Worm (Caenorhabditis elegans) whole organism, young adult: ENCODE measurements around the gene fbxb-24.

Experiments
- B0019.2 ChIP-seq: fragments of 200-800 bp; sonication (Bioruptor generic); conservative IDR thresholded peaks from 2 replicates; pipeline ENCODE4 v1.3.6; 2022; ENCODE audit warnings: missing genetic modification reagents, missing genetic modification characterization, missing compliant biosample characterization
- F22D6.2 ChIP-seq: sonication (generic microtip); optimal IDR thresholded peaks from 2 replicates; lab custom pipeline; 2016; ENCODE audit warnings: mild to moderate bottlenecking, missing genetic modification characterization, missing compliant biosample characterization
- F39B2.1 ChIP-seq: fragments of 200-800 bp; sonication (Bioruptor generic); IDR thresholded peaks from 2 replicates; pipeline ENCODE4 v1.3.6; 2022; ENCODE audit warnings: missing genetic modification reagents, missing genetic modification characterization, missing compliant biosample characterization
- K11D2.4 ChIP-seq: fragments of 200-800 bp; sonication (Bioruptor generic); IDR thresholded peaks from 2 replicates; pipeline ENCODE4 v1.3.6; 2022; ENCODE audit warnings: missing genetic modification reagents, missing genetic modification characterization, missing compliant biosample characterization
- K12H6.12 ChIP-seq: fragments of 200-800 bp; sonication (Bioruptor generic); optimal IDR thresholded peaks from 2 replicates; lab custom pipeline; 2018; ENCODE audit warnings: mild to moderate bottlenecking, missing genetic modification characterization, missing compliant biosample characterization
- Y53F4B.3 ChIP-seq: fragments of 200-800 bp; sonication (Bioruptor generic); IDR thresholded peaks from 2 replicates; pipeline ENCODE4 v1.3.6; 2022; ENCODE audit warnings: missing genetic modification reagents, missing genetic modification characterization, missing compliant biosample characterization
- Y53G8AR.9 ChIP-seq: fragments of 200-800 bp; sonication (Bioruptor generic); conservative IDR thresholded peaks from 2 replicates; pipeline ENCODE4 v1.3.6; 2022; ENCODE audit warnings: missing genetic modification reagents, missing genetic modification characterization, missing compliant biosample characterization
- Y67H2A.10 ChIP-seq: fragments of 200-800 bp; sonication (Bioruptor generic); conservative IDR thresholded peaks from 2 replicates; pipeline ENCODE4 v1.3.6; 2022; ENCODE audit warnings: missing genetic modification reagents, missing genetic modification characterization, missing compliant biosample characterization
- aptf-2 ChIP-seq: fragments of 200-800 bp; sonication (Bioruptor generic); conservative IDR thresholded peaks from 2 replicates; pipeline ENCODE4 v1.3.6; 2022; ENCODE audit warnings: missing genetic modification reagents, missing genetic modification characterization, missing compliant biosample characterization
- attf-3 ChIP-seq: fragments of 200-800 bp; sonication (Bioruptor generic); conservative IDR thresholded peaks from 2 replicates; pipeline ENCODE4 v1.3.6; 2022; ENCODE audit warnings: missing genetic modification reagents, missing genetic modification characterization, missing compliant biosample characterization
- bed-1 ChIP-seq: fragments of 200-800 bp; sonication (Bioruptor generic); IDR thresholded peaks from 2 replicates; pipeline ENCODE4 v1.3.6; 2022; ENCODE audit warnings: missing genetic modification reagents, missing genetic modification characterization, missing compliant biosample characterization
- bed-2 ChIP-seq: fragments of 200-800 bp; sonication (Bioruptor generic); IDR thresholded peaks from 2 replicates; pipeline ENCODE4 v1.3.6; 2022; ENCODE audit warnings: missing genetic modification reagents, missing genetic modification characterization, missing compliant biosample characterization
- cebp-1 ChIP-seq, 2 experiments: fragments of 200-800 bp in 1 of 2; sonication (Bioruptor generic) in 1 of 2; sonication (generic microtip) in 1 of 2; IDR thresholded peaks in 1 of 2; optimal IDR thresholded peaks in 1 of 2; 2 replicates each; pipeline versions ENCODE4 v1.3.6 to Lab custom; 2017 to 2022; ENCODE audit warnings: missing compliant biosample characterization in 2 of 2, missing genetic modification characterization in 2 of 2, mild to moderate bottlenecking in 1 of 2, missing genetic modification reagents in 1 of 2, moderate library complexity in 1 of 2
- cebp-2 ChIP-seq: fragments of 200-800 bp; sonication (Bioruptor generic); IDR thresholded peaks from 2 replicates; pipeline ENCODE4 v1.3.6; 2022; ENCODE audit warnings: missing genetic modification characterization, missing compliant biosample characterization
- ceh-100 ChIP-seq: fragments of 200-800 bp; sonication (Bioruptor generic); IDR thresholded peaks from 2 replicates; pipeline ENCODE4 v1.3.6; 2022; ENCODE audit warnings: missing genetic modification reagents, missing genetic modification characterization, missing compliant biosample characterization
- ceh-27 ChIP-seq: fragments of 200-800 bp; sonication (Bioruptor generic); optimal IDR thresholded peaks from 2 replicates; lab custom pipeline; 2018; ENCODE audit warnings: mild to moderate bottlenecking, missing genetic modification characterization, moderate library complexity, missing compliant biosample characterization
- ceh-40 ChIP-seq: fragments of 200-800 bp; sonication (Bioruptor generic); IDR thresholded peaks from 2 replicates; pipeline ENCODE4 v1.3.6; 2022; ENCODE audit warnings: missing genetic modification characterization, missing compliant biosample characterization
- chd-7 ChIP-seq: sonication (generic microtip); optimal IDR thresholded peaks from 2 replicates; lab custom pipeline; 2016; ENCODE audit warnings: mild to moderate bottlenecking, missing genetic modification characterization, moderate library complexity, missing compliant biosample characterization
- die-1 ChIP-seq: sonication (generic microtip); optimal IDR thresholded peaks from 2 replicates; lab custom pipeline; 2016; ENCODE audit warnings: missing genotype, mild to moderate bottlenecking, missing genetic modification characterization, missing compliant biosample characterization
- dox-1 ChIP-seq: fragments of 200-800 bp; sonication (Bioruptor generic); IDR thresholded peaks from 2 replicates; pipeline ENCODE4 v1.3.6; 2022; ENCODE audit warnings: missing genetic modification reagents, missing genetic modification characterization, missing compliant biosample characterization
- efl-1 ChIP-seq: fragments of 150-350 bp; optimal IDR thresholded peaks from 2 replicates; lab custom pipeline; 2014; ENCODE audit warnings: missing biosample characterization, missing genetic modification reagents, missing genetic modification characterization
- egl-18 ChIP-seq: fragments of 200-800 bp; sonication (Bioruptor generic); IDR thresholded peaks from 2 replicates; pipeline ENCODE4 v1.3.6; 2022; ENCODE audit warnings: missing genetic modification reagents, missing genetic modification characterization, missing compliant biosample characterization
- egrh-3 ChIP-seq: fragments of 200-800 bp; sonication (Bioruptor generic); IDR thresholded peaks from 2 replicates; pipeline ENCODE4 v1.3.6; 2022; ENCODE audit warnings: missing genetic modification reagents, missing genetic modification characterization, missing compliant biosample characterization
- gei-17 ChIP-seq: fragments of 200-800 bp; sonication (Bioruptor generic); optimal IDR thresholded peaks from 2 replicates; lab custom pipeline; 2018; ENCODE audit warnings: mild to moderate bottlenecking, missing genetic modification characterization, missing compliant biosample characterization
- hlh-12 ChIP-seq: sonication (generic microtip); optimal IDR thresholded peaks from 2 replicates; lab custom pipeline; 2016; ENCODE audit warnings: missing genetic modification characterization, missing compliant biosample characterization
- hrde-1 ChIP-seq: sonication (generic microtip); optimal IDR thresholded peaks from 2 replicates; lab custom pipeline; 2016; ENCODE audit warnings: missing genetic modification characterization, mild to moderate bottlenecking, missing compliant biosample characterization, moderate library complexity, missing genotype, missing genetic modification reagents, borderline replicate concordance
- let-607 ChIP-seq, 2 experiments: fragments of 200-800 bp in 1 of 2; sonication (Bioruptor generic) in 1 of 2; sonication (generic microtip) in 1 of 2; optimal IDR thresholded peaks; 2 replicates each; lab custom pipeline; 2016 to 2018; ENCODE audit warnings: mild to moderate bottlenecking in 2 of 2, missing compliant biosample characterization in 2 of 2, missing genetic modification characterization in 2 of 2, moderate library complexity in 2 of 2, missing genotype in 1 of 2
- lin-35 ChIP-seq, 3 experiments: fragments of 150-350 bp in 2 of 3; sonication (generic microtip) in 1 of 3; optimal IDR thresholded peaks; 2 replicates each; lab custom pipeline; 2014 to 2018; ENCODE audit warnings: missing biosample characterization in 3 of 3, missing genetic modification characterization in 3 of 3, missing genetic modification reagents in 3 of 3
- lin-54 ChIP-seq: fragments of 200-800 bp; sonication (Bioruptor generic); optimal IDR thresholded peaks from 2 replicates; lab custom pipeline; 2018; ENCODE audit warnings: mild to moderate bottlenecking, missing genetic modification characterization, missing compliant biosample characterization
- madf-3 ChIP-seq: fragments of 200-800 bp; sonication (Bioruptor generic); IDR thresholded peaks from 2 replicates; pipeline ENCODE4 v1.3.6; 2022; ENCODE audit warnings: missing genetic modification reagents, missing genetic modification characterization, missing compliant biosample characterization
- mcd-1 ChIP-seq: fragments of 200-800 bp; sonication (Bioruptor generic); IDR thresholded peaks from 2 replicates; pipeline ENCODE4 v1.3.6; 2022; ENCODE audit warnings: missing genetic modification reagents, missing genetic modification characterization, missing compliant biosample characterization
- nfyb-1 ChIP-seq: fragments of 200-800 bp; sonication (Bioruptor generic); IDR thresholded peaks from 2 replicates; pipeline ENCODE4 v1.3.6; 2022; ENCODE audit warnings: missing genetic modification reagents, missing genetic modification characterization, missing compliant biosample characterization
- nhr-179 ChIP-seq: sonication (generic microtip); optimal IDR thresholded peaks from 2 replicates; lab custom pipeline; 2016; ENCODE audit warnings: mild to moderate bottlenecking, missing genetic modification characterization, missing compliant biosample characterization
- nhr-27 ChIP-seq: fragments of 200-800 bp; sonication (Bioruptor generic); optimal IDR thresholded peaks from 2 replicates; lab custom pipeline; 2018; ENCODE audit warnings: mild to moderate bottlenecking, missing genetic modification characterization, moderate library complexity, missing compliant biosample characterization
- pbrm-1 ChIP-seq: fragments of 200-800 bp; sonication (Bioruptor generic); IDR thresholded peaks from 2 replicates; pipeline ENCODE4 v1.3.6; 2022; ENCODE audit warnings: missing genetic modification reagents, missing genetic modification characterization, missing compliant biosample characterization
- sea-2 ChIP-seq: fragments of 200-800 bp; sonication (Bioruptor generic); IDR thresholded peaks from 2 replicates; pipeline ENCODE4 v1.3.6; 2022; ENCODE audit warnings: missing genetic modification characterization, missing compliant biosample characterization
- snpc-4 ChIP-seq, 5 experiments: fragments of 150-350 bp in 1 of 5; sonication (generic microtip) in 4 of 5; optimal IDR thresholded peaks; 2 replicates each; lab custom pipeline; 2014 to 2018; ENCODE audit warnings: missing genetic modification characterization in 5 of 5, missing biosample characterization in 3 of 5, antibody characterized with exemption in 2 of 5, mild to moderate bottlenecking in 2 of 5, missing compliant biosample characterization in 2 of 5, missing genotype in 2 of 5, moderate library complexity in 2 of 5, missing genetic modification reagents in 1 of 5
- somi-1 ChIP-seq: fragments of 200-800 bp; sonication (Bioruptor generic); optimal IDR thresholded peaks from 2 replicates; lab custom pipeline; 2018; ENCODE audit warnings: mild to moderate bottlenecking, missing genetic modification characterization, missing compliant biosample characterization
- tbx-9 ChIP-seq: sonication (generic microtip); optimal IDR thresholded peaks from 2 replicates; lab custom pipeline; 2016; ENCODE audit warnings: borderline replicate concordance, missing genetic modification characterization, inconsistent platforms, missing compliant biosample characterization
- unc-130 ChIP-seq: sonication (generic microtip); optimal IDR thresholded peaks from 2 replicates; lab custom pipeline; 2016; ENCODE audit warnings: missing genetic modification reagents, missing genetic modification characterization, missing compliant biosample characterization
- zfh-2 ChIP-seq: fragments of 200-800 bp; sonication (Bioruptor generic); conservative IDR thresholded peaks from 2 replicates; pipeline ENCODE4 v1.3.6; 2022; ENCODE audit warnings: missing genetic modification reagents, missing genetic modification characterization, missing compliant biosample characterization
- ztf-26 ChIP-seq: sonication (generic microtip); optimal IDR thresholded peaks from 2 replicates; lab custom pipeline; 2017; ENCODE audit warnings: missing genetic modification characterization, missing compliant biosample characterization
- ztf-6 ChIP-seq: fragments of 200-800 bp; sonication (Bioruptor generic); IDR thresholded peaks from 2 replicates; pipeline ENCODE4 v1.3.6; 2022; ENCODE audit warnings: missing genetic modification reagents, missing genetic modification characterization, missing compliant biosample characterization

Gene fbxb-24

DNA sequence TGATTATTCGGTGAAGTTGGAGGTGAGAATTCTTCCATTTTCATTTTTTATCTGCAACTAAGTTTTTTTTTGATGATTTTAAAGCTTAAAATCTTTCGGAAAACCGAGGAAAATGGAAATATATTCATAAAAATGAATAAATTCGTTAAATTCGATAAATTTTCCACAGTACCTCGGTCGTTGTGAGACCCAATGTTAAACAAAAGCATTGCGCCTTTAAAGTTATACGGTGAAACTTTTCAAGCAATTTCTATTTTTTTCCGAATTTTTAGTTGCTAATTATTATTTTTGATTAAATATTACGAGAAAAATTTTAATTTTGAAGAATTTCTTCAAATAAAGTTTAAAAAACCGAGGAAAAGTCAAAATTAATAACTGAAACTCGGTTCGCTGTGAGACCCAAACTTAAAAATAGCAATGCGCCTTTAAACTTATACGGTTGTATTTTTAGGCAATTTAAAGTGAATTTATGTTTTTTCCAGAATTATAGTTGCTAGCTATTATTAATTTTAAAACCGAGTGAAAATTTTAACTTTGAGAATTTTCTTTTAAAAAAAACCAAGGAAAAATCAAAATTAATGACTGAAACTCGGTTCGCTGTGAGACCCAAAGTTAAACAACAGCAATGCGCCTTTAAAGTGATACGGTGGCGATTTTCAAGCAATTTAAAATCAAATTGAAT, 39.4 kb upstream of the fbxb-24 start, which contains the start of gene taf-12 (continued):
- no peak for TF ChIP-seq madf-3 (GFP tag; lab: Robert Waterston, UW)
- TF ChIP-seq aptf-2 = no peak
- no peak for TF ChIP-seq let-607 (tag; optimal IDR thresholded peaks at IDR 0.05; lab: Kevin White, UChicago)
- TF ChIP-seq hlh-12 (tag; lab: Kevin White, UChicago) = no peak
- TF ChIP-seq F39B2.1 (GFP tag; lab: Robert Waterston, UW) = no peak
- no peak for TF ChIP-seq tbx-9 (tag; lab: Kevin White, UChicago)
- no peak for TF ChIP-seq bed-1 (GFP tag; lab: Robert Waterston, UW)
- no peak for TF ChIP-seq ceh-100 (GFP tag; lab: Robert Waterston, UW)
- TF ChIP-seq snpc-4 (GFP tag; optimal IDR thresholded peaks at IDR 0.05; lab: Kevin White, UChicago) = no peak
- peak in 2 of 4 experiments; percentile 17 to 36 for TF ChIP-seq snpc-4 (tag; optimal IDR thresholded peaks at IDR 0.05; lab: Kevin White, UChicago)
- TF ChIP-seq hrde-1 (tag; lab: Kevin White, UChicago) = peak; percentile 44
- TF ChIP-seq die-1 (tag; lab: Kevin White, UChicago) = no peak
- peak; percentile 61 for TF ChIP-seq lin-54 (GFP tag; lab: Kevin White, UChicago)
- no peak for TF ChIP-seq zfh-2
- no peak for TF ChIP-seq cebp-2 (GFP tag; lab: Robert Waterston, UW)
- TF ChIP-seq ceh-27 = no peak
- no peak for TF ChIP-seq gei-17 (GFP tag; lab: Kevin White, UChicago)
- 0 out of 2 replicates have a peak, but pooled peaks have one; percentile 27 for TF ChIP-seq mcd-1 (GFP tag; lab: Robert Waterston, UW)
- no peak for TF ChIP-seq sea-2 (GFP tag; lab: Robert Waterston, UW)
- no peak for TF ChIP-seq nhr-179 (tag; lab: Kevin White, UChicago)
- TF ChIP-seq unc-130 (GFP tag; lab: Kevin White, UChicago) = peak; percentile 31
- TF ChIP-seq egl-18 (GFP tag; lab: Robert Waterston, UW) = no peak
- peak; percentile 36 for TF ChIP-seq efl-1 (GFP tag; lab: Kevin White, UChicago)
- TF ChIP-seq K12H6.12 (tag; lab: Kevin White, UChicago) = no peak

DNA sequence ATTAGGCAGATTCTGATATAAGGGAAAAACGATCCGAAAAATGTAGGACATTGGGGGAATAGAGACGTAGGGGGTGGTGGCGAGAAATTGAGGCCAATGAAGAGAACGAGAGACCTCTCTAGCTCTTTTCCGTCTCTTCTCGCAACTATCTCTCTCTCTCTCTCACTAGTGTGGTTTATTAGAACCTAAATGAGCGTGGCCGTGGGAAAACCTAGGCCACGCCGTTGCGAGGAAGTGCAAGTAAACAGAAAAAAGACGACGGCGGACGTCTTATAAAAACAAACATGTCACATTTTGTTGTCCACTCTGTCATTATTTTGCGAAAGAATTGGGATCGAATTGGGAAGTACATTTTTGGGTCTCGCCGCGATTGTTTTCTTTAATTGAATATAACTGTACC, 38.8 kb upstream of the fbxb-24 start:
- TF ChIP-seq attf-3 (GFP tag; lab: Robert Waterston, UW) (no peak), Y53G8AR.9 (GFP tag; lab: Robert Waterston, UW) (0 out of 2 replicates have a peak, but pooled peaks have one; percentile 23), ztf-6 (GFP tag; lab: Robert Waterston, UW) (no peak), lin-54 (GFP tag; lab: Kevin White, UChicago) (peak; percentile 1), ceh-27 (peak; percentile 93), ztf-26 (tag; lab: Kevin White, UChicago) (peak; percentile 18), bed-2 (GFP tag; lab: Robert Waterston, UW) (0 out of 2 replicates have a peak, but pooled peaks have one; percentile 21), dox-1 (GFP tag; lab: Robert Waterston, UW) (peak; percentile 89), Y67H2A.10 (peak; percentile 49; the same call in 1 of the 2 replicates), pbrm-1 (GFP tag; lab: Robert Waterston, UW) (peak; percentile 28; the same call in 1 of the 2 replicates), cebp-1 (GFP tag; IDR thresholded peaks at IDR 0.05; lab: Robert Waterston, UW) (peak; percentile 53; the same call in 1 of the 2 replicates), cebp-1 (tag; optimal IDR thresholded peaks at IDR 0.05; lab: Kevin White, UChicago) (peak; percentile 78), nhr-27 (no peak), B0019.2 (GFP tag; lab: Robert Waterston, UW) (no peak), hrde-1 (tag; lab: Kevin White, UChicago) (no peak), lin-35 (GFP tag; optimal IDR thresholded peaks at IDR 0.05; lab: Kevin White, UChicago) (peak in 1 of 3 experiments; percentile 55), egrh-3 (GFP tag; lab: Robert Waterston, UW) (no peak), let-607 (tag; optimal IDR thresholded peaks at IDR 0.05; lab: Kevin White, UChicago) (peak; percentile 14 to 16), Y53F4B.3 (GFP tag; lab: Robert Waterston, UW) (no peak), somi-1 (GFP tag; lab: Kevin White, UChicago) (peak; percentile 44), F22D6.2 (peak; percentile 4), nfyb-1 (peak; percentile 74), chd-7 (tag; lab: Kevin White, UChicago) (peak; percentile 39), K11D2.4 (0 out of 2 replicates have a peak, but pooled peaks have one; percentile 38), ceh-100 (GFP tag; lab: Robert Waterston, UW) (peak; percentile 62; the same call in 1 of the 2 replicates), ceh-40 (GFP tag; lab: Robert Waterston, UW) (0 out of 2 replicates have a peak, but pooled peaks have one; percentile 28), mcd-1 (GFP tag; lab: Robert Waterston, UW) (peak; percentile 67)
